Fruit fly (Drosophila melanogaster): ENCODE data around the gene capt.

capt gene

DNA sequence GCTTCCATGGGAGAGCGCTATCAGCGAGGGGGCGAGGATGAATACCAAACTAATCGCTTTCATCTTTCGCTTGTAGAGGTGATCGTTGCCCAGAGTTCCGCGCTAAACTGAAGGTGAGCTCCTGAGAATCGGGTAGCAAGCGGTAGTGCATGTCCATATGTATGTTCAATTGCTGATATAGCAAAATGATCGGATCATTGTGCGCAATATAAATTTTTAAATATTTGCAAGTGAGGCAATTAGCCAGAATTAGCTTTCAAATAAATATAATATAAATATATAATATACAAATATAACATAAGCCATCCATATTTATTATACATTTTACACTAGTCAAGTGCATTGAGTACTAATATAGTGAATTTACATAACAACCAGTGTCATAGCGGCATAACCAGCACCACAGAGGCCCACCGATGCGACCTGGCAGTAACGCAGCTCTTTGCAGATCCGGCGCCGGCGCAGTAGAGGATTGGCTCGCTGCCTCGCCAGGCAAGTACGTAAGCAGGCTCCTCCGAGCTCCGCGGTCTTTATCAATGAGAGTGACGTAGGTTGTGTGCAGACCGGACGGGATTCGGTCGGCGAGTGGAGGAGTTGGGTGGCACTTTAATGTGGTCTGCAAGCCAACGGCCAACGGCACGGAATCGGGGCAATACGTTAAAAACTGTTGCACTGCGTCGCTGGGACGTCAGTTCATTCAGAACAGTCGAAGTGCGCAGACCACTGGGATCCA is 23.9 kb downstream of the capt start, which contains the start of the genes Iris and CG4577:
Iris (minus strand) TSS at position 88 of the 733 bp plus-strand sequence.
CG4577 (plus strand) TSS at position 683 of the 733 bp plus-strand sequence.
- TF ChIP-seq CG8478 (optimal IDR thresholded peaks at IDR 0.05) = no peak
- no peak for TF ChIP-seq CTCF (optimal IDR thresholded peaks at IDR 0.05)

dm6 chr2L:1128932-1129887 is 28.9 kb downstream of the capt start, which contains the start of the genes Pino and TBC1D23:
Gene Pino, minus strand, starts transcription at chr2L:1128953.
Gene TBC1D23, plus strand, starts transcription at chr2L:1129316.
- no peak for TF ChIP-seq CG8478 (optimal IDR thresholded peaks at IDR 0.05)
- no peak for TF ChIP-seq CTCF (optimal IDR thresholded peaks at IDR 0.05)

DNA sequence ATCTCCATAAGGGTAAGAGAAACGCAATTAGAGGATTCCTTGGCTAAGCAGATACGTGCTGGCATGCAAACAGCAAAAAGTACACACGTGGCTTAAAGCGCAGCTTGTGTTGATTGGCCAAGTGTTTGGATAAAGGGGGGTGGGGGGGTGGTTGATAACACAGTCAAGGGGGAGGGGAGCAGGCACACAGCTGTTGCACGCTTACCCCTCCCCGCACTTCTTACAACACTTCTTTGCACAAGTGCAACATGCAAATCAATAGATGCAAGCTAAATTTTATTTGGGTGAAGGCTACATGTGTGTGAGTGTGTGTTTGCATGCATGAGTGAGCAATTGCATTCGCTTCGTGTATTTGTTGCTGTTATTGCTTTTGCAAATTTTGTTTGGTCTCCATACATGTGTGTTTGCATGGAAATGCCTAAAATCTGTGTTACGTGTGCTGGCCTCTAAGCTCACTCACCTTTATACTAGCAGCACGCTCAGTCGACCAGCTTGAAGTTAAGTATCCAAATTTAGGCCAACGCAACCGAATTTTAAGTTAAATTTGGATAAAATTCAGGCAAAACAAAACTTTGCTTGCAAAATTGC is 29.6 kb downstream of the capt start:
- TF ChIP-seq CTCF (optimal IDR thresholded peaks at IDR 0.05) (no peak), CG8478 (optimal IDR thresholded peaks at IDR 0.05) (no peak)

DNA sequence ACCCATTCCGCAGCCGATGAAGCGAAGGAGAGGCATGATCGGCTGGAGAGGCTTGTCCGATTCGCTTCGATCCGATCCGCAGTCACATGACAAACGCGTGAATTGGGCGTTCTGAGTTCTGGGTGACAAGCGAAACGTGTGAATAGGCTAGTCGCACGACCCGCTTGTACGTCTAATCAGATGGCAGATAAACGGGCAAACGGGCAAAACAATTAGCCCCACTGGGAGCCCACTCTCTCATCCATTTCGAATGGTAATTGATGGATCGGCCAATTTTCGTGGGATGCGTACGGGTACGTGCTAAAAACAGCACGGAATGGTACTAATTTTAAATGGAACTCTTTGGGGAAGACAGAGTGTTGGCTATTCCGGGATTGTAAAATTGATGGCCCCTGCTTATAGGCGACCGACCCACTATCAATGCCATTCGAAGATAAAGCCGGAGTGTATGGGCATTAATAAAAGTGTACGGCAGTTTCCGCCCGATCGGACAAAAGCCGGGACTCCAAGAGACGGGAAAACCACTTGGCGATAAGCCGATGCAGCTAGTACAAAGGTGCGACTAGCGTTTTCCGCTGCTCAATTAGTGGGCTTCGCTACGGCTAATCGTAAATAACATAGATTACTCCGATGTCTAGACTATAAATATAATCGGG is 30.5 kb downstream of the capt start:
- TF ChIP-seq CTCF (optimal IDR thresholded peaks at IDR 0.05) (no peak), CG8478 (optimal IDR thresholded peaks at IDR 0.05) (no peak)

DNA sequence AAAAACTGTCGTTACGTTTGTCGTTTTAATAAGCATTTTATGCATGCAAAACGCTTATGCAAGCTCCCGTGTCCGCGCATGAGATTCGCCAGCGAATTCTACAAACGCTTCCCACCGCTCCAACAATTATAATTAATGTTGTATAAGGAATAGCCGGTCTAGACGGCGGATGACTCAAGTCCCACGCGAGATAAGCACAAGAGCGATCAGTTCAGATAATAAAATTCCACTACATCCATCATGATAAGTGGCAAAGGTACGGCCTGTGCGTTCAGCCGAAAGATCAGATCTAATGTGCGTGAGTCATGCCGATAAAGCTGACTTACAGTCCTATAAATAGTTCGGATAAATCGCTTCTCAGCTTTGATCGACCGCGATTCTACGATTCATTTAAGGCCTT is 31.5 kb downstream of the capt start:
- no peak for TF ChIP-seq CTCF (optimal IDR thresholded peaks at IDR 0.05)
- no peak for TF ChIP-seq CG8478 (optimal IDR thresholded peaks at IDR 0.05)

dm6 chr2L:1125437-1125836 is 32.6 kb downstream of the capt start:
- TF ChIP-seq CG8478 (optimal IDR thresholded peaks at IDR 0.05) = no peak
- TF ChIP-seq CTCF (optimal IDR thresholded peaks at IDR 0.05) = no peak

dm6 chr2L:1124265-1124664 is 33.8 kb downstream of the capt start:
- no peak for TF ChIP-seq CTCF (optimal IDR thresholded peaks at IDR 0.05)
- no peak for TF ChIP-seq CG8478 (optimal IDR thresholded peaks at IDR 0.05)

DNA sequence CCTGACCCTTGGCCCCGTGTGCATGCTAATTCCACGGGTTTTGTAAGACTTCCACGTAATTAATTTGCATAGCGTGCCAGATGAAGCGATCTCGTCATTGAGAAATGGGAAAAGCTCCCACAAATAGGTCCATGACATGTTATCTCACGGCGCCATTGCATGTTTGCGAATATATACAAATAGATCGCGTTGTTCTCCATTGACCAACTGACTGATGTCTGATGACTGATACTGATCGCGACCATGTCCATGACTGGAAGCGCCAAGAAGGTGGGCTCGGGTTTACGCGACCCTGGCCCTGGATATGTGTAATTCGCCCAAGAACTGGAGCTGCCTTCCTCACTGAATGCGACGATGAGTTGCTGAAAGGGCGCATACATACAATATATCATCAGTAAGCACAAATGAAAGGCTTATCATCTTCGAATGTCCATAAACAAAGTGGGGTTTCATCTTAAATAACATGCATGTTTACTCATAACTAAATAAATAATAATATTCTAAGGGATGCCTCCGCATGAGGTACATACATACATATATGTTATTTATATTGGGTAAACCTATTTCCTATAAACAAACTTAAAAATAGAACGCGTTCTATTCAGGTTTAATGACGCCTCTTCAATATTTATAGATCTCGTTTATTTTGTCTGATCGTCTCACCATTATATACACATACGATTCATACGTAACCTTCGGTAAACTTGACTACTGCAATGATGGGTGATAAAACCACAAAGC is 34.8 kb downstream of the capt start:
- TF ChIP-seq CTCF (optimal IDR thresholded peaks at IDR 0.05) (no peak), CG8478 (optimal IDR thresholded peaks at IDR 0.05) (no peak)

DNA sequence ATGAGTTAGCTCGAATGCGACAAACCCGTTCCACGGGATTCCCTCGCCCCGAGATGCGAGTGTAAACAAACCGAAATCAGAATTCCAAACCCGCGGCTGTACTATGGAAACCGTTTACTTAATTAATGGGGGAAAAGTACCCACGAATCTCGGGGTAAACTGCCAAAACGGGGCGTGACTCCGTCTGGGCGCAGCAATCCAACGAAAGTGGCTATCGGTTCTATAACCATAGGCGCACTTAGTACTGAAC is 35.4 kb downstream of the capt start:
- TF ChIP-seq CTCF (optimal IDR thresholded peaks at IDR 0.05) = no peak
- no peak for TF ChIP-seq CG8478 (optimal IDR thresholded peaks at IDR 0.05)

- no peak for TF ChIP-seq CTCF (optimal IDR thresholded peaks at IDR 0.05)
- TF ChIP-seq CG8478 (optimal IDR thresholded peaks at IDR 0.05) = no peak
These were observed 35.9 kb downstream of the capt start for dm6 chr2L:1121942-1122710.

dm6 chr2L:1120206-1120902 is 37.7 kb downstream of the capt start:
- TF ChIP-seq CTCF (optimal IDR thresholded peaks at IDR 0.05) = no peak
- TF ChIP-seq CG8478 (optimal IDR thresholded peaks at IDR 0.05) = no peak

DNA sequence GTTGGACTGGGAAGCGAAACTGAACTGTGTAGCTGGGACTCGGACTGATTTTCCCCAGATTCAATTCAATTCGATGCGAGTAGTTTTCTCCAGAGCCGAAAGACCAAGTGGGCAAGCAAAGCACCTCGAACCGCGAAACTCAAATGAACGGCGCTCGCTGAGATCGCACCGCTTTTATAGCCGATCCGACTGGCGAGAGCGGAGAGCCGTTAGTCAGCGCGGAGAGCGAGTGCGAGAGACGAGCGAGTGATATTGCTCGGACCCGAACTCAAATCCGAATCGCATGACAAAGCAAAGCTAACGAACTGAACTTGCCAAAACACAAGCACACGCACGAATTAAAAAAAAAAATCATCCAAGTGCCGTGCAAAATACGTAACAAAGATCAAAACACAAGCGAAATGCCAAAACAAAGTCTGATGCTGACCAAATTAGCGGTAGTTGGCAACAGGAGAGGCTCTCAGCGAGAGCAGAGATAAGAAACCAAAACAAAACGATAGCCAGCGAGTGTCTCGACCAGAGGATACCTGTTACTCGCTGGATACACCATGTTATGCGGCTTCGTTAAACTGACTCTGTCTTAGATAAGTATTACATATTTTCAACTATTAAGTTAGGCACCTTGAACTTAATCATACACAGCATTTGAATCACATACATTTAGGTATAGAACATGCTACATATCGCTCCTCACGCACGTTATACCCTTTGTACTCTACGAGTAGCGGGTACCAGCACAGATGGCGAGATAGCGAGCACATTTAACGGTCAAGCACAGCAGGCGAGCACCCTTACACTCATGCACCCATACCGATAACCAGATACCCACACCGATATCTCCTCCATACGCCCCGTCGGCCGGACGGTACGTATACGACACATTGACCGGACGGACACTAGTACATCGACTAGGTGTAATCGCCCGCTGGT is 38.9 kb downstream of the capt start:
- TF ChIP-seq CG8478 (optimal IDR thresholded peaks at IDR 0.05) (no peak), CTCF (optimal IDR thresholded peaks at IDR 0.05) (no peak)

Measured in S2 (cell line).